Worm (Caenorhabditis elegans): ENCODE measurements around the gene F27B10.1.

ce11 chrV:7093720-7094401 is 21.5 kb downstream of the F27B10.1 start, which contains the start of gene nhr-135:
- TF ChIP-seq hmbx-1 (tag; optimal IDR thresholded peaks at IDR 0.05) (no peak), ama-1 (optimal IDR thresholded peaks at IDR 0.05) (no peak), F13C5.2 (tag; optimal IDR thresholded peaks at IDR 0.05) (no peak), ceh-36 (tag; optimal IDR thresholded peaks at IDR 0.05) (no peak), pes-1 (GFP tag; IDR thresholded peaks at IDR 0.05) (no peak), sea-1 (GFP tag; conservative IDR thresholded peaks at IDR 0.05) (no peak), tra-4 (tag; optimal IDR thresholded peaks at IDR 0.05) (no peak), flt-1 (GFP tag; IDR thresholded peaks at IDR 0.05) (no peak), hmg-4 (GFP tag; optimal IDR thresholded peaks at IDR 0.05) (no peak), aly-1 (tag; optimal IDR thresholded peaks at IDR 0.05) (no peak), B0310.2 (tag; optimal IDR thresholded peaks at IDR 0.05) (no peak), tbx-37 (GFP tag; conservative IDR thresholded peaks at IDR 0.05) (no peak), ets-7 (tag; optimal IDR thresholded peaks at IDR 0.05) (no peak)
